Fruit fly (Drosophila melanogaster): ENCODE measurements around the gene Nepl16.

Nepl16 gene

DNA sequence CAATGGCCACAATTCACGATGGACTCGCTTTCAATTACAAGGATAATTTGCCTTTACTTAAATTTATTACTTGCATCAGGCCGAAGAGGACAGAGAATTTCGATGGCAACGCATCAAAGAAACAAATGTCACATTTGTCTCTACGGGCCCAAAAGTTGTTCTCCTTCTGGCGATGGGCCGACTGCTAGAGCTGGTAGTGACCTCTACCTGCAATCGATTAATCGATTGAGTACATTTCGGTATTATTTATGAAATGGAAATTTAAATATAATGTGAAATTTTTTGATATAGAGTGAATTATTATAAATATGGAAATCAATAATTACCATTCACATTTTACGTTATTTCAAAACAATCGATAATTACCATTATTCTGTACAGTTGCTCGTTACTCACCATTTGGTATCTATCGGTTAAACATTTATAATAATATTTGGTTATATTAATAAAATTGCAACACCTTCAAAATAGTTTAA, 10.5 kb upstream of the Nepl16 start, which contains the start of the genes CG31510 and TTLL5 (continued):
- no peak for TF ChIP-seq zen2 (GFP tag; IDR thresholded peaks at IDR 0.05; ENCODE audit: partially characterized antibody)
- no peak for TF ChIP-seq seq (GFP tag; IDR thresholded peaks at IDR 0.05)
- no peak for TF ChIP-seq cad (GFP tag; optimal IDR thresholded peaks at IDR 0.05)
- no peak for TF ChIP-seq CG7271 (tag; optimal IDR thresholded peaks at IDR 0.05)
- TF ChIP-seq sima (GFP tag; optimal IDR thresholded peaks at IDR 0.05), result no peak
- TF ChIP-seq az2 (GFP tag; optimal IDR thresholded peaks at IDR 0.05), result no peak
- no peak for TF ChIP-seq CG12744 (GFP tag; optimal IDR thresholded peaks at IDR 0.05)
- TF ChIP-seq D19A (tag; optimal IDR thresholded peaks at IDR 0.05), result no peak
- TF ChIP-seq CG2712 (tag; optimal IDR thresholded peaks at IDR 0.05), result no peak
- no peak for TF ChIP-seq dysf (GFP tag; IDR thresholded peaks at IDR 0.05)
- TF ChIP-seq ap (GFP tag; IDR thresholded peaks at IDR 0.05), result no peak
- no peak for TF ChIP-seq ab (GFP tag; optimal IDR thresholded peaks at IDR 0.05)
- TF ChIP-seq stwl (tag; optimal IDR thresholded peaks at IDR 0.05), result no peak
- no peak for TF ChIP-seq br (optimal IDR thresholded peaks at IDR 0.05)
- TF ChIP-seq CG12391 (tag; optimal IDR thresholded peaks at IDR 0.05), result no peak
- TF ChIP-seq CG30403 (GFP tag; optimal IDR thresholded peaks at IDR 0.05), result peak; percentile 33
- TF ChIP-seq MESR4 (GFP tag; optimal IDR thresholded peaks at IDR 0.05), result peak; percentile 99
- TF ChIP-seq Oaz (GFP tag; IDR thresholded peaks at IDR 0.05), result no peak
- no peak for TF ChIP-seq jigr1 (GFP tag; IDR thresholded peaks at IDR 0.05)
- TF ChIP-seq slou (GFP tag; optimal IDR thresholded peaks at IDR 0.05), result no peak
- no peak for TF ChIP-seq CG16863 (GFP tag; optimal IDR thresholded peaks at IDR 0.05)
- TF ChIP-seq Eip74EF (GFP tag; optimal IDR thresholded peaks at IDR 0.05), result no peak
- TF ChIP-seq repo (GFP tag; optimal IDR thresholded peaks at IDR 0.05), result no peak
- no peak for TF ChIP-seq Xrp1 (GFP tag; IDR thresholded peaks at IDR 0.05)
- no peak for TF ChIP-seq Awh (GFP tag; IDR thresholded peaks at IDR 0.05)
- TF ChIP-seq CG11560 (tag; IDR thresholded peaks at IDR 0.05), result 0 out of 3 replicates have a peak, but pooled peaks have one; percentile 30
- peak; percentile 72 for TF ChIP-seq Dref (GFP tag; IDR thresholded peaks at IDR 0.05)
- TF ChIP-seq nom (GFP tag; optimal IDR thresholded peaks at IDR 0.05), result no peak
- TF ChIP-seq CG10565 (GFP tag; optimal IDR thresholded peaks at IDR 0.05), result no peak
- 0 out of 2 replicates have a peak, but pooled peaks have one; percentile 11 for TF ChIP-seq HLH3B (GFP tag; IDR thresholded peaks at IDR 0.05)
- no peak for TF ChIP-seq Aef1 (GFP tag; IDR thresholded peaks at IDR 0.05)
- TF ChIP-seq HLH4C (GFP tag; IDR thresholded peaks at IDR 0.05; ENCODE audit: partially characterized antibody), result peak; percentile 68
- TF ChIP-seq ash1 (GFP tag; optimal IDR thresholded peaks at IDR 0.05), result no peak
- TF ChIP-seq vvl (GFP tag; IDR thresholded peaks at IDR 0.05), result no peak; the same call in 1 of the 2 replicates
- no peak for TF ChIP-seq CG1603 (tag; optimal IDR thresholded peaks at IDR 0.05)
- TF ChIP-seq Rfx (GFP tag; IDR thresholded peaks at IDR 0.05), result peak; percentile 40; the same call in 1 of the 2 replicates
- no peak for TF ChIP-seq CG18599 (GFP tag; optimal IDR thresholded peaks at IDR 0.05)
- TF ChIP-seq CG15269 (tag; optimal IDR thresholded peaks at IDR 0.05), result no peak
- TF ChIP-seq YL-1 (GFP tag; optimal IDR thresholded peaks at IDR 0.05), result peak; percentile 32
- TF ChIP-seq CG10431 (GFP tag; optimal IDR thresholded peaks at IDR 0.05), result no peak
- no peak for TF ChIP-seq schlank (tag; optimal IDR thresholded peaks at IDR 0.05)
- TF ChIP-seq nerfin-1 (tag; optimal IDR thresholded peaks at IDR 0.05), result no peak
- no peak for TF ChIP-seq oc (tag; optimal IDR thresholded peaks at IDR 0.05)
- no peak for TF ChIP-seq CG2199 (GFP tag; IDR thresholded peaks at IDR 0.05)
- no peak for TF ChIP-seq sug (tag; optimal IDR thresholded peaks at IDR 0.05)
- TF ChIP-seq chinmo (GFP tag; IDR thresholded peaks at IDR 0.05; ENCODE audit: partially characterized antibody), result no peak
- no peak for TF ChIP-seq sisA (GFP tag; IDR thresholded peaks at IDR 0.05)
- TF ChIP-seq CG2129 (GFP tag; IDR thresholded peaks at IDR 0.05; ENCODE audit: partially characterized antibody), result peak; percentile 70
- TF ChIP-seq CG8290 (GFP tag; optimal IDR thresholded peaks at IDR 0.05), result no peak
- no peak for TF ChIP-seq CG8290 (tag; optimal IDR thresholded peaks at IDR 0.05)
- TF ChIP-seq CG18011 (GFP tag; optimal IDR thresholded peaks at IDR 0.05), result no peak
- TF ChIP-seq CG10274 (GFP tag; optimal IDR thresholded peaks at IDR 0.05), result no peak
